Worm (Caenorhabditis elegans): Measurements from ENCODE around the gene B0545.4.

B0545.4 gene

DNA sequence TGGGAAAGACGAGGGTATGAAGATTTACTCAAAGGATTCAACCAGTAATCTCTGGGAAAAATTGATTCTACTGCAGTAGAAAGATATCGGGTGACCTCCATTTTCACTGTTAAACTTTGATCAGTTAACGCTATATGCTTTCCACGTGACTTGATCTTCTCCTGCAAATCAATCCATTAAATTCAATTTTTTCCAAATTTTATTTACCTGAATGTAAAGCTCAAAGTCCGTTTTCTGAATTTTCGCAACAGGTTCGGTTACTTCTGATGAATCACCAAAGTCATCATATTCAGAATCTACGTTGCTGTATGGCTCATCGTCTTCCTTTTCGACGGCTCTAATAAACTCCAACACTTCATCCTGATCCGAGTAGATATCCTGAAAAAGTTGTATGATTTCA is at the start of gene B0545.4:
TSS of gene B0545.4 (minus strand) at position 101 of the 400 bp plus-strand sequence.
- TF ChIP-seq W03F9.2 (tag; optimal IDR thresholded peaks at IDR 0.05) (no peak), him-1 (tag; optimal IDR thresholded peaks at IDR 0.05) (no peak), dao-5 (tag; optimal IDR thresholded peaks at IDR 0.05) (no peak)

DNA sequence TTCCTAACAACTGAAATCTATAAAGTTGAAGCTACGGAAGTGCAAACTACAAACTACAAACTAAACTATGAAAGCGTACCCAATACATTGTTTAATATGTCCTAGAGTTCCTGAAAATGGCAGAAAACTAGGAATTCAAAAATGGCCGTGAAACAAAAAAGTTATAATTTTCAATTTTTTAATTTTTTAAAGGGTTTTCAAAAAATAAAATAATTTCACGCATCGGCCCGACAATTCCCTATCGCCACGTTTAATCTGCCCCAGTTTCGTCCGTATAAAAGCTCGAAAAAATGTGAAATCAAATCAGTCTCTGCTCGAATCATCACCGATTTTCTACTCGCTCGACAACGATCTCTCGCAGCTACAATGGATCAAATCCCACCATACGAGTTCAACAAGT is 49.5 kb upstream of the B0545.4 start, which contains the start of gene Y38C1AA.7:
TSS of gene Y38C1AA.7 (plus strand) at position 301 of the 400 bp plus-strand sequence.
- no peak for TF ChIP-seq dao-5 (tag; optimal IDR thresholded peaks at IDR 0.05)
- TF ChIP-seq him-1 (tag; optimal IDR thresholded peaks at IDR 0.05): no peak
- TF ChIP-seq W03F9.2 (tag; optimal IDR thresholded peaks at IDR 0.05): no peak

DNA sequence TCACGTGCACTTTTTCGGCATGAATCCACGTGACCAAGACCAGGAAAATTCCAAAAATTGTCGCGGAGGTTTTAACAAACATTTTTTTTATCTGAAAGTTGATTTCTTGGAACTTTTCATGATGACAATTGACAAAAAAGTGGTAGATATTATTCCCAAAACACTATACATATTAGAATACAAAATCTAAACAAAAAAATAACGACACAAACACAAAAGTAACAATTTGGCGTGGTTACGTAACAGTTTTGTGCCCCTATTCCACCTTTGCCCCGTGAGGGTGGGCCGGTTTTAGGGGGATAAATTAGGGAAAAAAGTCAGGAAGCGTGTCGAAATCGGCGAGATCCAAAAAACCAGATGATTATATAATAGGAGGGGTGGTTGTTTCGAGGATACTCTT is 48.6 kb upstream of the B0545.4 start, which contains the start of gene gegf-1:
TSS of gene gegf-1 (minus strand) at position 101 of the 400 bp plus-strand sequence.
- TF ChIP-seq dao-5 (tag; optimal IDR thresholded peaks at IDR 0.05): no peak
- TF ChIP-seq W03F9.2 (tag; optimal IDR thresholded peaks at IDR 0.05): no peak

DNA sequence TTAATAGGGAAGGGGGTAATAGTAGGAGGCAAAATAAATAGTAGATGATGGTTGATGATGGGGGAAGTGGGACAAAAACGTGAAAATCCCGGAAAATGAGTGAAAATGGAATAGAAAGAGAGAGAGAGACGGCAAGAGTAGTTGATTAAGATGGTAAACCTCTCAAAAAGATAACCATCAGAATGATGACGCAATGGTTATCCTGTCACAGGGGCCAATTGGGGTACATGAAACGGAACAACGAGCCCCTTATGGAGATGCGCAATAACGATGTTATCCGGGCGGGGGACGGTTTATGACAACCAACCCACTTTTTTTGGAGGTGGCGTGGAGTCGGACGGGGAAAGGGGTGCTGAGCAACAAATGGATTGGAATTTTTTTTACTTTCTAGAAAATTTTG is 40.6 kb upstream of the B0545.4 start:
- TF ChIP-seq him-1 (tag; optimal IDR thresholded peaks at IDR 0.05) (no peak), W03F9.2 (tag; optimal IDR thresholded peaks at IDR 0.05) (no peak), dao-5 (tag; optimal IDR thresholded peaks at IDR 0.05) (no peak)

DNA sequence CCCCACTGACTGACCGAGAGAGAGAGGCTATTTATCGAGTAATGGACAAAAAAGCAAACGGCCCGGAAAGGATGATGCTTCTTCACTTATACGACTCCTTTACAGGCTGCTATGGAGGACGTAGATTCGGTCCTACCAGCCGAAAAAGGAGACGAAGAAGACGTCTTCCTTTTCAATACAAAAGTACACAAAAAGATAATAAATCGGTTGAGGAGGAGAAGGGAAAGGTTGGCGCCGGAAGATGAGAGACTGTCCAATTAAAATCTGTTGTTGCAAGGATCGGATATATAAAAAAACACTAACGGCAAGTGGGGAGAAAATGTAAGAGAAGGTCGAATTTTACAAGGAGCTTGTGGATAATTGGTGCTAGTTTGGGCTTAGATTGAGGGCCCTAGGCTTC is 39.5 kb upstream of the B0545.4 start:
- TF ChIP-seq him-1 (tag; optimal IDR thresholded peaks at IDR 0.05) (no peak), W03F9.2 (tag; optimal IDR thresholded peaks at IDR 0.05) (no peak), dao-5 (tag; optimal IDR thresholded peaks at IDR 0.05) (no peak)

DNA sequence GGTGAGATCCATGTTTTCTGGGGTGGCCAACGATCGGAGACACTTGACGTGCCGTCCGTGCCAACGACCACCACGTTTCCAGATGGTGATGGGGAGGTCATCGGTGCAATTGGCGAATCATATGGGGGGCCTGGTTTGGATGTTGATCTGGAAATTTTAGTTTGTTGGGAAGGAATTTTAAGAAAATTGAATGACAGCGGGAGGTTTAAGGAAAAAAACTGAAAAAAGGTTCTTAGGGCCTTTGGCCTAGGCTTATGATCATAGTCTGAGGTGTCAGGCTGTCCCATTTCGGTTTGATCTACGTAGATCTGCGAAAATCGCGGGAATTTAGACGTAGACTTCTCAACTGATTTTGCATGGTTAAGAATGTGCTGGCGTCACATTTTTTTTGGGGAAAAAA is 38.6 kb upstream of the B0545.4 start, which contains the start of gene col-99:
TSS of gene col-99 (minus strand) at position 101 of the 400 bp plus-strand sequence.
- no peak for TF ChIP-seq W03F9.2 (tag; optimal IDR thresholded peaks at IDR 0.05)
- no peak for TF ChIP-seq him-1 (tag; optimal IDR thresholded peaks at IDR 0.05)
- TF ChIP-seq dao-5 (tag; optimal IDR thresholded peaks at IDR 0.05): no peak

DNA sequence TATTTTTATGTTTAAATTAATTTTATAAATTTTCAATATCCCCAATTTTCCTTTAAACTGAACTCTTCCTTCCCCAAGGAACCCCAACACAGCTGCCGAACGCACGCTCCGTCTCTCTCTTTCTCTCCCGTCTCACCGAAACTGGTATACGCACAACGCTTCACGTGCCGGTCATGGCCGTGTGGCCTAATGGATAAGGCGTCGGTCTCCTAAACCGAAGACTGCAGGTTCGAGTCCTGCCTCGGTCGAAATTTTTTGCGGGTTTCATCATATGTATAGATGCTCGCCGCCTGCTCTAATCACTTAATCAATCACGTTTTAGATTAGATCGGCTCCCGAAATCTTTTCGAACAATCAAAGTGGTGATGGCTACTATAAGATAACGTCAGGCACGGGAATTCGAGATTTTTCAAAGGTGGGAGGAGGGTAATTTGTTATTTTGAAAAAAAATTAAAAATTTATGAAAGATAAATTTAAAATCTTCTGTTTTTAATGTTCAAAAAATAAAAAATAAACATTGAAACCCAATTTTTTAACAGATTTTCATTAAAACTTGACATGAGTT is 34.7 kb upstream of the B0545.4 start:
- TF ChIP-seq dao-5 (tag; optimal IDR thresholded peaks at IDR 0.05): peak; percentile 39
- peak; percentile 54 for TF ChIP-seq him-1 (tag; optimal IDR thresholded peaks at IDR 0.05)
- TF ChIP-seq W03F9.2 (tag; optimal IDR thresholded peaks at IDR 0.05): no peak

DNA sequence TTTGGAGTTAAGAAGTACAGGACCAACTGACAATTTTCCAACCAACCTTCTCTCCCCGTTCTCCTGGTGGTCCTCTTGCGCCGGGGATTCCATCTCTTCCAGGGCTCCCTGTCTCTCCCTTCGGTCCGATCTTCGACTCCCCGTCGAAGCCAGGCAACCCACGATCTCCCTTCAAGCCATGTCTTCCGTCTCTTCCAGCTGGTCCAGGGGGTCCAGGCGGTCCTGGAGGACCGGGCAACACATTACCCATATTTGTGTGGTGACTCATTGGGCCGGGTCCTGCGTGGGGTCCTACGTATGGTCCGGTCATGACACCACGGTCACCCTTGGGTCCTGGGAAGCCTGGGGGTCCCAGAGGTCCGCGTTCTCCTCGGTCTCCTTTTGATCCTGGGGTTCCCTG is 31.8 kb upstream of the B0545.4 start:
- no peak for TF ChIP-seq him-1 (tag; optimal IDR thresholded peaks at IDR 0.05)
- no peak for TF ChIP-seq W03F9.2 (tag; optimal IDR thresholded peaks at IDR 0.05)
- TF ChIP-seq dao-5 (tag; optimal IDR thresholded peaks at IDR 0.05): no peak

DNA sequence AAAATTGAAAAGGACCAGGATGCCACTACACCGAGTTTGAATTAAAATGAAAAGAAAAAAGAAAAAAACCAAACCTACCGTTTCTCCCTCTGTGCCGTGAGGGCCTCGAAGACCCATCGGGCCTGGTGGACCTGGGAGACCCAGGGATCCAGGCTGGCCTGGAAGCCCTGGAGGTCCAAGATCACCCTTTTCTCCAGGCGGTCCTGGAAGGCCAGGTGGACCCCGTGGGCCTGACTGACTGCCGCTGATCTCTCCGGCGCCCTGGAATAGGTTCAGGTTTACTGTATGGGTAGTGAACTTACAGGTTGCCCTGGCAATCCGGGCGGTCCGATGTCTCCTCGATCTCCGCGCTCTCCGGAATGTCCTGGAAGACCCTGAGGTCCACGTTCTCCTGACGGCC is 30.4 kb upstream of the B0545.4 start:
- TF ChIP-seq him-1 (tag; optimal IDR thresholded peaks at IDR 0.05): no peak
- no peak for TF ChIP-seq W03F9.2 (tag; optimal IDR thresholded peaks at IDR 0.05)
- TF ChIP-seq dao-5 (tag; optimal IDR thresholded peaks at IDR 0.05): no peak

DNA sequence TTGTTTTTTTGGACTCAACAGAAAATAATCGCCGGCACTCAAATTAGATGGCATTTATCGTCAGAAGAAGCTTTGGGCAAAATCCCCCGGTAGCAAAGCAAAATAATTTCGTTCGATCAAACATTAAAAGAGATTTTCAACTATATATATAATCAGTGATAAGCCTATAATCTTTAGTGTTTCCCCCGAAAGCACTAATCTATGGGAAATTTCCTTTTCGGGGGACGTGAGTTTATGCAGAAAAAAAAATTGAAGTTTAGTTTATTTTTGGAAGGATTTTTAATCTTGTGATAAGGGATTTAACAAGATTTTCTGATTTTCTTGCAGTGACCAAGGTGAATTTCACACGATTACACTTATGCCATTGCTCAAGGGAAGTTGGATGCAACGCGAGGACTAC is 24.8 kb upstream of the B0545.4 start:
- TF ChIP-seq him-1 (tag; optimal IDR thresholded peaks at IDR 0.05) (no peak), W03F9.2 (tag; optimal IDR thresholded peaks at IDR 0.05) (no peak), dao-5 (tag; optimal IDR thresholded peaks at IDR 0.05) (no peak)

DNA sequence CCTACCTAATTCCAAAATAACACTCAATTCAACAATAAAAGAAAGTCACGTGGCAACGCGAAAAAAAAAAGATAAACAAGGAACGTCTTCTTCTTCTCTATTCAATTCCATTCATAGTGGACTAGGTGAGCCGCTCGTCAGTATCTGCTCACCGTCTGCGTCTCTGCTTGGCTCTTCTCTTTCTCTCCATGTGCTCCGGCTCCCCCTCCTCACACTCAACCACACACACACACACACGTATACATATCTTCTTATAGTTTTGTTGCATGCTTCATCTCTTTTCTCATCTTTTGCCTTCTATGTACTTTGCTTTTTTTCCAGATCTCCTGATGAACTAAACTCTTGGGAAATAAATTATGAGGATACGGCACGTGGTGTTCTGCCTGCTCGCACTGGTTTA is 22.9 kb upstream of the B0545.4 start, which contains the start of gene daf-1:
TSS of gene daf-1 (plus strand) at position 322 of the 400 bp plus-strand sequence.
- TF ChIP-seq him-1 (tag; optimal IDR thresholded peaks at IDR 0.05) (peak; percentile 10), W03F9.2 (tag; optimal IDR thresholded peaks at IDR 0.05) (no peak)

DNA sequence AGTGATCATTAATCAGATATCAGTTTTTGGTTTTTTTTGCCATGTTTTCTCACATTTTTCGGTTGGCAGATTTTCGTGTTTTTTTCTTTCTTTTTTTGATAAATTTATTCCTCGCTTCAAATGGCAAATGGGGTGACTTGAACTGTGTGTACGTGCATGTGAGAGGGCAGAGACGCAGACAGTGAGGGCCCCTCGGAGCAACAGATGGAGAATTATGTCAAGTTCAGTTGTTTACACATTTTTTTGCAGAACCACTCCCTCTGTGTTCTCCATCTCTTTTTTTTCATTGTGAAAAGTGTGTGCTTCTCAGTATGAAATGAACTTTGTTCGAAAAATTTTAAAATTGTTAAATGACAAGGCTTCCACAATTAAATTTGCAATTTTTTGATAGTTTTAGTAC is 20.9 kb upstream of the B0545.4 start:
- TF ChIP-seq dao-5 (tag; optimal IDR thresholded peaks at IDR 0.05) (no peak), him-1 (tag; optimal IDR thresholded peaks at IDR 0.05) (no peak), W03F9.2 (tag; optimal IDR thresholded peaks at IDR 0.05) (no peak)

DNA sequence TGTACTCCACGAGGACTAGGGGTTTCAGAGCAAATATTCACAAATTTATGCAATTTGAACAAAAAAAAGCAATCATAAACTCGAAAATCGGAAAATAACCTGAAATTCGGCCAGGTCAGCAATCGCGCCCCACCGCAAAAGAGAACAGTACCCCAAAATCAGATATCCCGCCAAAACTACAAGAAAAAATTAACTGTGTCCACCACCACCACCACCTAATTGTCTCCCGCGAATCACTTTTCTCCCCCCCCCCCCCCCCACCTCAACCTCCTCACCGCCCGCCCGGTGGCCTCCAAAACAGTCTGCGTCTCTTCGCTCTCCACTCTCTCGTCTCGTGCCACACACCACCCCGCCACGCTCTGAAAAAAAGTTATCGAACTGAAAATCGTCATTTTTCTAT is 19.3 kb upstream of the B0545.4 start:
- TF ChIP-seq him-1 (tag; optimal IDR thresholded peaks at IDR 0.05) (no peak), dao-5 (tag; optimal IDR thresholded peaks at IDR 0.05) (no peak), W03F9.2 (tag; optimal IDR thresholded peaks at IDR 0.05) (no peak)

DNA sequence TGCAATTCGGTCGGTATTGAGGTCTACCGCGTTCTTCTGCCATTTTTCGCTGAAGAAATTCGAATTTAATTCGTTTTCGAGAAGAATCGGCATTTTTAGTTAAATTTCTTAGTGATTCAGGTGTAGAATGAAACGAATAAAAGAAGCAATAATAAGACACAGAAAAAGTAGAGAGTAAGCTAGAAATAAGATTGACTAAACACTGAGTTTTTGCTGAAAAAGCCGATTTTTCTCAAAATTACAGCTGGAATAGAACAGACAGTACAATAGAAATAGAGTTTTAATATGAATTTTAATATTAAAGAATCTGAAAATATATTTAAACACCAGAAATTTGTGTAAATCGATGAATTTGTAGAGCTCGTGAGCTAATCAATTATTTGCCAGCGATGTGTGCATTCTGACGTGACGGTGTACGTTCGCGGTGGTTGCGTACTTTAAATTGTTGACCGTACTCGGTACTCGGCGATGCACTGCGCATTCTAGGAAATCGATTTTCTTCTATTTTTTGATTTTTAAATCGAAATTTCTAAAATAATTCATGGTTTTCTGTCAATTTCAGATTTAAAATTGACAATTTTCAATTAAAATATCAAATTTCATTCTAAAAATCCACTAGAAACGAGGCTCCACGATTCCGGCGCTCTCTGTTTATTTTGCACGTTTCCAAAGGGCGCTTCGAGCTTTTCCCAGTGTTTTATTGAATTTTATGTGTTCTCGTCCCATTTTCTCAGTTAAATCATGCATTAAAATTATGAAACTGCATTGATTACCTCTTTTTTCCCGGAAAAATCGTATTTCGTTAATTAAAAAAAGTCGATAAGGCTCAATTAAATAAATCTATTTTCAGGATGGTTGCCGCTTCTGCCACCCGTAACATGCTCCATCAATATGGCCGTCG is 16.9 kb upstream of the B0545.4 start, which contains the start of the genes grld-1 and cox-6C:
TSS of gene grld-1 (minus strand) at position 51 of the 901 bp plus-strand sequence.
TSS of gene cox-6C (plus strand) at position 851 of the 901 bp plus-strand sequence.
- TF ChIP-seq dao-5 (tag; optimal IDR thresholded peaks at IDR 0.05) (no peak), him-1 (tag; optimal IDR thresholded peaks at IDR 0.05) (no peak), W03F9.2 (tag; optimal IDR thresholded peaks at IDR 0.05) (peak; percentile 82)

Data from whole organism, L4/young adult.